Fruit fly (Drosophila melanogaster): ENCODE results near the gene Pus1.

DNA sequence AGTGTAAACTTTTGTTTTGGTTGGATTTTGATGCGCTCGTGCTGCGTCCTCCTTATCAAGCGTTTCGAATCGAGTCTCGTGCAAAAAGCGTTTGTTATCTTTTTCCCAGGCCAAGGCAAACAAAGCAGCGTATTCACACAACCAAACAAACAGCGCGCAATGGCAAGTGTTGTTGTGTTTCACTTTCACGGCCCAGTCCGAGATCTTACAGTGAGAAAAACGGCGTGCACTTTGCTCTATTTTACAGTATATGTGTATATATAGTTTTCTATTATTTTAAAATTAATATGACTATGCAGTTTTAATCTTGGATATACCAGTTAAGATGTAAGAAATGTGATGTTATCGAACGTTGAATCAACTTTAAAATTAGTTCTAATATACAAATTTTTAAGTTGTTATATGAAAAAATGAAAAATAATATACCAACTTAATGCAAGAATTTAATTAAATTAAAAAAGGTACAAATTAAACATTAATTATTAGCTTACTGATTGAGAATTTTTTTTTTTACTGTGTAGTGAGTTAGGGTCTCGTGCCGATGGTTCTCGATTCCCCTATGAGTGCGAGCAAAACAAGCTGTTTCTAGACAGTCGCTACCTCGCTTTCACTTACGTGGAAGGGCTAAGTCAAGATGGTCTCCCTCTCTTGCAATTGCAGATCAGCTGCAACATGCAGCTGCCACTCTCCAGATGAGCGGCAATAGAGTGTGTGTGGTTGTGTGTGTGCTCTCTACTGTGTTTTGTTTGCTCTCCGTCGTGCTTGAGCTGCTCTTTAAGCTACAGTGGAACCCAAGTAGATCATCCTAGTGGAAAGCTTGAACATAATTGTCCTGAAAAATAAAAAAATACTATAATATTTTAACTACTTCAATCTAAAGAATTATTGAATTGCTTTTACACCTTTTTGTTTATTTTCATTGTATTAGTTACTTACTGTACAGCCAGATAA, 2.0 kb upstream of the Pus1 start:
- TF ChIP-seq h (optimal IDR thresholded peaks at IDR 0.05) (no peak), ttk (optimal IDR thresholded peaks at IDR 0.05) (no peak), insv (optimal IDR thresholded peaks at IDR 0.05) (no peak)
